Worm (Caenorhabditis elegans) whole organism, L1 larva: ENCODE results near the gene C33H5.2.

Experiments
- C04F5.9 ChIP-seq: sonication (generic microtip); optimal IDR thresholded peaks from 2 replicates; lab custom pipeline; 2016; ENCODE audit warnings: missing genetic modification characterization, missing compliant biosample characterization
- C16A3.4 ChIP-seq: fragments of 150-350 bp; optimal IDR thresholded peaks from 2 replicates; lab custom pipeline; 2014; ENCODE audit warnings: missing biosample characterization, missing genetic modification characterization
- C34B4.2 ChIP-seq: sonication (generic microtip); optimal IDR thresholded peaks from 2 replicates; lab custom pipeline; 2017; ENCODE audit warnings: mild to moderate bottlenecking, missing genetic modification characterization, missing compliant biosample characterization
- Y116A8C.19 ChIP-seq: sonication (generic microtip); optimal IDR thresholded peaks from 2 replicates; lab custom pipeline; 2016; ENCODE audit warnings: missing compliant biosample characterization, missing genetic modification characterization, borderline replicate concordance
- aha-1 ChIP-seq: fragments of 150-350 bp; optimal IDR thresholded peaks from 2 replicates; lab custom pipeline; 2014; ENCODE audit warnings: missing biosample characterization, missing genetic modification characterization
- alr-1 ChIP-seq: fragments of 200-800 bp; sonication (Bioruptor generic); optimal IDR thresholded peaks from 2 replicates; lab custom pipeline; 2018; ENCODE audit warnings: borderline replicate concordance, mild to moderate bottlenecking, missing genetic modification characterization, missing compliant biosample characterization
- ama-1 ChIP-seq: fragments of 150-350 bp; optimal IDR thresholded peaks from 2 replicates; lab custom pipeline; 2014
- blmp-1 ChIP-seq: fragments of 150-350 bp; optimal IDR thresholded peaks from 2 replicates; lab custom pipeline; 2014; ENCODE audit warnings: missing biosample characterization, missing genetic modification characterization
- ceh-90 ChIP-seq: sonication (generic microtip); optimal IDR thresholded peaks from 2 replicates; lab custom pipeline; 2016; ENCODE audit warnings: missing genetic modification characterization, missing compliant biosample characterization
- ces-1 ChIP-seq: fragments of 150-350 bp; optimal IDR thresholded peaks from 2 replicates; lab custom pipeline; 2014; ENCODE audit warnings: missing biosample characterization, missing genetic modification reagents, missing genetic modification characterization
- dpl-1 ChIP-seq, 3 experiments: fragments of 150-350 bp in 2 of 3; sonication (generic microtip) in 1 of 3; optimal IDR thresholded peaks; 2 replicates each; lab custom pipeline; 2014 to 2017; ENCODE audit warnings: missing biosample characterization in 3 of 3, missing genetic modification characterization in 3 of 3, missing genetic modification reagents in 3 of 3
- dsc-1 ChIP-seq: sonication (generic microtip); optimal IDR thresholded peaks from 2 replicates; lab custom pipeline; 2016; ENCODE audit warnings: mild to moderate bottlenecking, missing genetic modification characterization, missing compliant biosample characterization
- efl-1 ChIP-seq, 4 experiments: fragments of 150-350 bp; optimal IDR thresholded peaks in 3 of 4; peaks in 1 of 4; 1 replicate in 1 of 4; 2 replicates in 3 of 4; lab custom pipeline; 2014; ENCODE audit warnings: missing biosample characterization in 2 of 4, missing genetic modification characterization in 2 of 4, missing genetic modification reagents in 2 of 4
- elt-3 ChIP-seq, 6 experiments: fragments of 150-350 bp in 1 of 6; sonication (generic microtip); optimal IDR thresholded peaks; 2 replicates each; lab custom pipeline; 2017 to 2018; ENCODE audit warnings: missing biosample characterization in 6 of 6, missing genetic modification characterization in 6 of 6, inconsistent platforms in 1 of 6
- ets-5 ChIP-seq: fragments of 200-800 bp; sonication (Bioruptor generic); IDR thresholded peaks from 2 replicates; pipeline ENCODE4 v1.3.6; 2022; ENCODE audit warnings: missing genetic modification characterization, missing compliant biosample characterization
- fkh-10 ChIP-seq: sonication (generic microtip); optimal IDR thresholded peaks from 2 replicates; lab custom pipeline; 2017; ENCODE audit warnings: missing biosample characterization, missing genetic modification reagents, missing genetic modification characterization
- fkh-4 ChIP-seq: sonication (generic microtip); optimal IDR thresholded peaks from 2 replicates; lab custom pipeline; 2016; ENCODE audit warnings: missing compliant biosample characterization, missing genetic modification characterization, borderline replicate concordance
- fkh-8 ChIP-seq: sonication (generic microtip); optimal IDR thresholded peaks from 2 replicates; lab custom pipeline; 2016; ENCODE audit warnings: mild to moderate bottlenecking, missing genetic modification characterization, missing compliant biosample characterization
- grh-1 ChIP-seq: fragments of 200-800 bp; sonication (Bioruptor generic); IDR thresholded peaks from 2 replicates; pipeline ENCODE4 v1.3.6; 2022; ENCODE audit warnings: missing genetic modification reagents, missing genetic modification characterization, missing compliant biosample characterization
- hpl-2 ChIP-seq: fragments of 150-350 bp; optimal IDR thresholded peaks from 2 replicates; lab custom pipeline; 2014; ENCODE audit warnings: missing biosample characterization, missing genetic modification reagents, missing genetic modification characterization
- irx-1 ChIP-seq: sonication (generic microtip); optimal IDR thresholded peaks from 2 replicates; lab custom pipeline; 2016; ENCODE audit warnings: missing genetic modification characterization, missing compliant biosample characterization
- isw-1 ChIP-seq: fragments of 200-800 bp; sonication (Bioruptor generic); IDR thresholded peaks from 2 replicates; pipeline ENCODE4 v1.3.6; 2022; ENCODE audit warnings: missing genetic modification characterization, missing compliant biosample characterization
- jun-1 ChIP-seq: fragments of 150-350 bp; optimal IDR thresholded peaks from 2 replicates; lab custom pipeline; 2014; ENCODE audit warnings: missing biosample characterization, missing genetic modification reagents, missing genetic modification characterization
- lin-14 ChIP-seq: fragments of 200-800 bp; sonication (Bioruptor generic); optimal IDR thresholded peaks from 2 replicates; lab custom pipeline; 2018; ENCODE audit warnings: mild to moderate bottlenecking, missing genetic modification characterization, moderate library complexity, missing compliant biosample characterization
- lin-15B ChIP-seq: fragments of 150-350 bp; sonication (generic microtip); optimal IDR thresholded peaks from 3 replicates; lab custom pipeline; 2014; ENCODE audit warnings: missing biosample characterization, missing genetic modification characterization
- lin-35 ChIP-seq, 2 experiments: fragments of 150-350 bp; optimal IDR thresholded peaks; 2 replicates each; lab custom pipeline; 2014; ENCODE audit warnings: missing biosample characterization in 2 of 2, missing genetic modification characterization in 2 of 2, missing genetic modification reagents in 2 of 2
- lsy-2 ChIP-seq, 2 experiments: fragments of 150-350 bp; optimal IDR thresholded peaks; 2 replicates each; lab custom pipeline; 2014; ENCODE audit warnings: missing biosample characterization in 2 of 2, missing genetic modification characterization in 2 of 2
- mdl-1 ChIP-seq, 2 experiments: fragments of 150-350 bp; optimal IDR thresholded peaks; 2 replicates each; lab custom pipeline; 2014 to 2017; ENCODE audit warnings: missing biosample characterization in 2 of 2, missing genetic modification characterization in 2 of 2, inconsistent platforms in 1 of 2
- mef-2 ChIP-seq: fragments of 150-350 bp; optimal IDR thresholded peaks from 2 replicates; lab custom pipeline; 2014; ENCODE audit warnings: missing biosample characterization, missing genetic modification characterization
- mep-1 ChIP-seq: fragments of 150-350 bp; optimal IDR thresholded peaks from 2 replicates; lab custom pipeline; 2014; ENCODE audit warnings: missing biosample characterization, missing genetic modification characterization
- nhr-237 ChIP-seq: fragments of 150-350 bp; optimal IDR thresholded peaks from 2 replicates; lab custom pipeline; 2014; ENCODE audit warnings: missing biosample characterization, missing genetic modification characterization
- nhr-47 ChIP-seq: sonication (generic microtip); optimal IDR thresholded peaks from 2 replicates; lab custom pipeline; 2016; ENCODE audit warnings: mild to moderate bottlenecking, missing genetic modification characterization, moderate library complexity, missing compliant biosample characterization
- nhr-71 ChIP-seq: sonication (generic microtip); optimal IDR thresholded peaks from 2 replicates; lab custom pipeline; 2016; ENCODE audit warnings: mild to moderate bottlenecking, missing genetic modification characterization, moderate library complexity, missing compliant biosample characterization
- nhr-77 ChIP-seq: fragments of 150-350 bp; optimal IDR thresholded peaks from 2 replicates; lab custom pipeline; 2014; ENCODE audit warnings: missing biosample characterization, missing genetic modification characterization
- nhr-84 ChIP-seq: sonication (generic microtip); optimal IDR thresholded peaks from 2 replicates; lab custom pipeline; 2017; ENCODE audit warnings: missing biosample characterization, missing genetic modification characterization
- nhr-85 ChIP-seq: sonication (generic microtip); peaks from one replicate; lab custom pipeline; 2016; ENCODE audit warnings: missing genetic modification characterization, inconsistent platforms, missing compliant biosample characterization
- pqm-1 ChIP-seq: sonication (generic microtip); optimal IDR thresholded peaks from 3 replicates; lab custom pipeline; 2017; ENCODE audit warnings: missing biosample characterization, missing genetic modification characterization
- rnt-1 ChIP-seq: sonication (generic microtip); optimal IDR thresholded peaks from 2 replicates; lab custom pipeline; 2016; ENCODE audit warnings: mild to moderate bottlenecking, missing genetic modification characterization, moderate library complexity, missing compliant biosample characterization
- snu-23 ChIP-seq: sonication (generic microtip); optimal IDR thresholded peaks from 2 replicates; lab custom pipeline; 2016; ENCODE audit warnings: missing genetic modification characterization, missing compliant biosample characterization
- sup-37 ChIP-seq: fragments of 200-800 bp; sonication (Bioruptor generic); optimal IDR thresholded peaks from 2 replicates; lab custom pipeline; 2018; ENCODE audit warnings: mild to moderate bottlenecking, missing genetic modification characterization, missing compliant biosample characterization
- swsn-7 ChIP-seq: sonication (generic microtip); optimal IDR thresholded peaks from 2 replicates; lab custom pipeline; 2016; ENCODE audit warnings: missing genetic modification characterization, missing compliant biosample characterization
- tlp-1 ChIP-seq: fragments of 150-350 bp; optimal IDR thresholded peaks from 2 replicates; lab custom pipeline; 2014; ENCODE audit warnings: missing biosample characterization, missing genetic modification characterization
- unc-130 ChIP-seq: fragments of 150-350 bp; optimal IDR thresholded peaks from 2 replicates; lab custom pipeline; 2017; ENCODE audit warnings: missing biosample characterization, missing genetic modification characterization, inconsistent platforms
- unc-62 ChIP-seq: fragments of 150-350 bp; optimal IDR thresholded peaks from 2 replicates; lab custom pipeline; 2014; ENCODE audit warnings: missing biosample characterization, missing genetic modification reagents, missing genetic modification characterization
- vab-15 ChIP-seq: sonication (generic microtip); optimal IDR thresholded peaks from 2 replicates; lab custom pipeline; 2017; ENCODE audit warnings: missing genotype, mild to moderate bottlenecking, missing genetic modification characterization, missing compliant biosample characterization
- xbp-1 ChIP-seq: sonication (generic microtip); optimal IDR thresholded peaks from 2 replicates; lab custom pipeline; 2016; ENCODE audit warnings: missing genetic modification characterization, missing compliant biosample characterization
- zip-4 ChIP-seq: fragments of 200-800 bp; sonication (Bioruptor generic); optimal IDR thresholded peaks from 2 replicates; lab custom pipeline; 2018; ENCODE audit warnings: mild to moderate bottlenecking, missing genetic modification characterization, moderate library complexity, missing compliant biosample characterization

The C33H5.2 gene

ce11 chrIV:7830151-7830550, 25.3 kb downstream of the C33H5.2 start, which contains the start of gene mvb-12:
TSS of gene mvb-12 (plus strand) at chrIV:7830525.
- TF ChIP-seq lin-15B (tag; lab: Kevin White, UChicago) (peak; percentile 5), nhr-237 (tag; lab: Kevin White, UChicago) (no peak), C04F5.9 (tag; lab: Kevin White, UChicago) (no peak), C34B4.2 (tag; lab: Kevin White, UChicago) (no peak), efl-1 (optimal IDR thresholded peaks at IDR 0.05; lab: Kevin White, UChicago) (peak; percentile 2 to 5), efl-1 (GFP tag; optimal IDR thresholded peaks at IDR 0.05 in 1 of 2; lab: Kevin White, UChicago) (peak; percentile 31 to 75), unc-62 (GFP tag; lab: Kevin White, UChicago) (no peak), vab-15 (tag; lab: Kevin White, UChicago) (no peak), mdl-1 (tag; optimal IDR thresholded peaks at IDR 0.05; lab: Kevin White, UChicago) (peak in 1 of 2 experiments; percentile 13), nhr-47 (tag; lab: Kevin White, UChicago) (no peak), isw-1 (GFP tag; lab: Robert Waterston, UW) (no peak), nhr-85 (tag; lab: Kevin White, UChicago) (no peak), unc-130 (tag; lab: Kevin White, UChicago) (no peak), rnt-1 (tag; lab: Kevin White, UChicago) (no peak), nhr-77 (peak; percentile 4), snu-23 (GFP tag; lab: Kevin White, UChicago) (peak; percentile 29), fkh-4 (tag; lab: Kevin White, UChicago) (no peak), alr-1 (no peak), fkh-8 (tag; lab: Kevin White, UChicago) (peak; percentile 60), lin-35 (GFP tag; optimal IDR thresholded peaks at IDR 0.05; lab: Kevin White, UChicago) (no peak), lin-14 (GFP tag; lab: Kevin White, UChicago) (peak; percentile 77), pqm-1 (tag; lab: Kevin White, UChicago) (no peak), C16A3.4 (peak; percentile 2), tlp-1 (tag; lab: Kevin White, UChicago) (no peak), grh-1 (GFP tag; lab: Robert Waterston, UW) (no peak), dsc-1 (tag; lab: Kevin White, UChicago) (no peak), irx-1 (tag; lab: Kevin White, UChicago) (no peak), hpl-2 (no peak), swsn-7 (peak; percentile 13), jun-1 (tag; lab: Kevin White, UChicago) (no peak), ama-1 (lab: Kevin White, UChicago) (no peak), fkh-10 (no peak), ceh-90 (no peak), elt-3 (tag; optimal IDR thresholded peaks at IDR 0.05; lab: Kevin White, UChicago) (no peak), aha-1 (tag; lab: Kevin White, UChicago) (no peak), xbp-1 (tag; lab: Kevin White, UChicago) (peak; percentile 9), zip-4 (no peak), nhr-71 (tag; lab: Kevin White, UChicago) (peak; percentile 34), blmp-1 (tag; lab: Kevin White, UChicago) (peak; percentile 5), ets-5 (no peak), mep-1 (tag; lab: Kevin White, UChicago) (peak; percentile 31), ces-1 (GFP tag; lab: Kevin White, UChicago) (no peak), mef-2 (tag; lab: Kevin White, UChicago) (no peak), dpl-1 (GFP tag; optimal IDR thresholded peaks at IDR 0.05; lab: Kevin White, UChicago) (peak in 2 of 3 experiments; percentile 15 to 43), lsy-2 (tag; optimal IDR thresholded peaks at IDR 0.05; lab: Kevin White, UChicago) (peak in 1 of 2 experiments; percentile 46), Y116A8C.19 (tag; lab: Kevin White, UChicago) (no peak), sup-37 (GFP tag; lab: Kevin White, UChicago) (no peak), nhr-84 (tag; lab: Kevin White, UChicago) (no peak)
